Fruit fly (Drosophila melanogaster): ENCODE results near the gene Or33c.

Gene Or33c

dm6 chr2L:11958729-11959128 is 21.0 kb downstream of the Or33c start:
- TF ChIP-seq CG17801 (GFP tag; optimal IDR thresholded peaks at IDR 0.05; ENCODE audit: partially characterized antibody), result no peak

DNA sequence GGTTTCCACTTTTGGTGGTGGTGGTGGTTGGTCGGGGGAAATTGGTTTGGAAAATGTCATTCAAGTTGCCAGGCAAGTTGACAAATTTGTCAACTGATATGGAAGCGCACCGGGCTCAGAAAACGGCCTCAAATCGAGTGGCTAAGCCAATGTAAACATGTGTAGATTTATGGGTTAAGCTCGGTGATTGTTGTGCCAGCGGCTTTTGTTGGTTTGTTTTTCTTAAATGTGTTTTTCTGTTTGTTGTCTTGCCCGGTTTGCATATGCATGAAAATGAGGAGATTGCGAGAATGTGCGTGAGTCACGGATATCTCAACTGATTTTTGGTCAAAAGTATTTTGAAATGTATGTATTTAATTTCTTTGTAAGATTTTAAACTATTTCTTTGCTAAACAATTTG is 23.1 kb downstream of the Or33c start:
- no peak for TF ChIP-seq CG17801 (GFP tag; optimal IDR thresholded peaks at IDR 0.05; ENCODE audit: partially characterized antibody)

- TF ChIP-seq CG17801 (GFP tag; optimal IDR thresholded peaks at IDR 0.05; ENCODE audit: partially characterized antibody), result peak; percentile 74
Measured at dm6 chr2L:11963422-11964322, 25.9 kb downstream of the Or33c start.

- TF ChIP-seq CG17801 (GFP tag; optimal IDR thresholded peaks at IDR 0.05; ENCODE audit: partially characterized antibody), result no peak
Measured at dm6 chr2L:11965610-11966594, 28.1 kb downstream of the Or33c start.

DNA sequence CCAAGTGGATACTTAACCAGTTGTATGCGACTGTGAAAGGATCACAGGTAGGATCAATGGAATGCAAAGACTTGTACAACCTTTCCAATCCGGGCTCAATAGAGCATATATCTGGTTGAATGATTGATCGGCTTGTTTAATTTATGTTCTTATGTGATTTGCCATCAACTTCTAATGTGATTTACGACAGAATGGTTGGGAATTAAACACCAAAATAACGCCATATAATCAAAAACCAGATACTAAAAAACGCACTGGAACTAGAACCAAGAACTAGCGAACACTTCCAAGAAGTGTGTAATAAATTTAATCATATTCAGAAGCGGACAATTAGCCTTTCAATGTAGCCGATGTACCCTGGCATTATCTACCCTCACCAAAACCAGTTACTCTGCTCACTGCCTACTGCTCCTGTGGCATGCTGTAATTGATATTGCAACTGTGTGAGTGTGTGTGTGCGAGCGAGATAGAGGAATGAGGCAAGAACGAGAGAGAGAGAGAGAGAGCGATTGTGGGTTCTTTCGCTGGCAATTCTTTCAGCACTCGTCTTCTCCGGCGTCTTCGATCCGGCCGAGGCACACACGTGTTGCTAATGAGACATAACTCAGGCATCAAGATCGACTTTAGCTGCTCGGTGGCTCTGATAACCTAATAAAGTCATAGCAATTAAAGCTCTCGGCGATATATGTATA is 31.0 kb downstream of the Or33c start:
- no peak for TF ChIP-seq CG17801 (GFP tag; optimal IDR thresholded peaks at IDR 0.05; ENCODE audit: partially characterized antibody)

DNA sequence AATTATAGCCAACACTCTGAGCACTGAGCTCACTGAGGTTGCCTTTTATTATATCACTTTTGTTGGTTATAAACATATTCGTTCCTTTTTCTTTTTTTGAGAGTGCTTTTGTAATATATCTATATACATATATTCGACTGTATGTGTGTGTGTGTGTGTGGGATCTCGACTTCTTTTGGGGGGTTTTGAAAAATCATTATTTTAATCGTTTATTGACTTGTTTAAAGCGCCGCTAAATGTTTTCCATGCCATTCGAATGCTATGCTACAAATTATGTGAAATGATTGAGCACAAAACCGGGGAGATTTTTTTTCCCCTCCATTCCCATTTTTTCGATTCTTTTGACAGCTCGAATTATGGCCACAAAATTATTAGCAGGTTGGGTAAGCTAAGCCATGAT is 31.7 kb downstream of the Or33c start:
- TF ChIP-seq CG17801 (GFP tag; optimal IDR thresholded peaks at IDR 0.05; ENCODE audit: partially characterized antibody), result no peak

DNA sequence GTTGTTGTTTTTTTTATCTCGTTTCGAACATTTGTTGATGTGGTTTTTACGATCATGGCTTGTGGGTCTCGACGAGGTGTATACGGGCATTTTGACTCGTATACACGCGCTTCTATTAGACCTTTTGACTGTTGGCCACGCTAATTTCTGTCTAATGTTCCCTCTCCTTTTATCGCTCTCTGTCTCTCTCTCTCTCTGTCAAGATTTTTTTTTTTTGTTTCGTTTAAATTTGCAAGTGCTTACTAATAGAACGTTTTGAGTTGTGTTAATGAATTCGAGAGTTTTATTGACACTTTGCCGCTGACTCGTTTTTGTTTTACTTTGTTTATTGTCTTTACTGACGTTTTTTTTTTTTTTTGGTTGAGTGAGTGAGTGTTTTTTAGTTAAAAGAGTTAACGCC is 32.6 kb downstream of the Or33c start:
- no peak for TF ChIP-seq CG17801 (GFP tag; optimal IDR thresholded peaks at IDR 0.05; ENCODE audit: partially characterized antibody)

DNA sequence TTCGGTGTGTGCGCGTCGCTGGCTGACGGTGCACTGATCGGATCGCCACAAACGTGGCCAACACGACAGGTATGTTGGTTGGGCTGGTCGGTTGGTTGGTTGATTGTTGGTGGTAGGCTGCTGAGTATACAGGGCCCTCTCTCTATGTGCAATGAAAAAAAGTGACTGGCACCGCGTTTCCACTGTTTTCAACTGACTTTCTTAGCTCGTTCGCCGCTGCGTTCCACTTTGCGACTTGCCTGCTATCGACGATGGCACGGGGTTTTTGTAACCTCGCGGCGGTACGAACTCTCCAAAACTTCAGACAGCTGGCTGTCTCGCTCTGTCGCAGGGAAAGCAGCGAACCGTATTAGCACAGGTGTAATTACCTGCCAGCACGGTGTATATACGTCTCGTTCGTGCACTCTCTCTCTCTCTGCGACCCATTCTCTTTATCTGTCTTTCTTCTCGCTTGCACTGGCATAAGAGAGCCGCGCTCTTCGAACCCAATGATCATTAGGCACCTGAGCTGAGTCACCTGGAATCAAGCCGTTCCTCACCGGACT is 33.2 kb downstream of the Or33c start:
- peak; percentile 36 for TF ChIP-seq CG17801 (GFP tag; optimal IDR thresholded peaks at IDR 0.05; ENCODE audit: partially characterized antibody)

DNA sequence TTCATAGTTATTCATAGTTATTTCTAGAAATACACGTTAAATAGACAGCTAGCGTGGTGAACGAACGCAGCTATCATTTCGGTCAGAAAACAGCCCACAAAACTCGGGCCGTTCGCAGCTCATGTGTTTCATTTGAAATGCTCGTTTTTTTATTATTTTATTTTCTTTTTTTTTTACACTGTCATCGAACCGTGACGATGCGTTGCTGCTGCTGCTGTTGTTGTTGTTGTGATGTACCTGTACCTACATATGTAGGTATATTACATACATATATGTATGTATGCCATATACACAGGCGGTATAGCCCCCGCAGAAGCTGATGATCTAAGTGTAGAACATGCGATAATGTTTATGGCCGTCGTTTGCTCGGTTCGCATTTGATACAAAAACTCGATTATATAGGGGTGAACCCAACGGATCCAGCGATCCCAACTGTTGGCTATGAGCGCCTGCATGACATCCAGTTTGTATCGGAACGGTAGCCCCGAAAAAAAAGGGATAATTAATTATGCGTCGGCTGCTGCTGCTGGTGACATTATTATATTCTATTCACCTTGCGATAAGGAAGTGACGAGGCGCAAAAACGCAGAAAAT is 35.5 kb downstream of the Or33c start:
- TF ChIP-seq CG17801 (GFP tag; optimal IDR thresholded peaks at IDR 0.05; ENCODE audit: partially characterized antibody), result no peak

dm6 chr2L:11976955-11977354 is 39.2 kb downstream of the Or33c start:
- TF ChIP-seq CG17801 (GFP tag; optimal IDR thresholded peaks at IDR 0.05; ENCODE audit: partially characterized antibody), result no peak

dm6 chr2L:11977721-11978120 is 40.0 kb downstream of the Or33c start:
- no peak for TF ChIP-seq CG17801 (GFP tag; optimal IDR thresholded peaks at IDR 0.05; ENCODE audit: partially characterized antibody)

- no peak for TF ChIP-seq CG17801 (GFP tag; optimal IDR thresholded peaks at IDR 0.05; ENCODE audit: partially characterized antibody)
Measured at dm6 chr2L:11980075-11980474, 42.3 kb downstream of the Or33c start.

DNA sequence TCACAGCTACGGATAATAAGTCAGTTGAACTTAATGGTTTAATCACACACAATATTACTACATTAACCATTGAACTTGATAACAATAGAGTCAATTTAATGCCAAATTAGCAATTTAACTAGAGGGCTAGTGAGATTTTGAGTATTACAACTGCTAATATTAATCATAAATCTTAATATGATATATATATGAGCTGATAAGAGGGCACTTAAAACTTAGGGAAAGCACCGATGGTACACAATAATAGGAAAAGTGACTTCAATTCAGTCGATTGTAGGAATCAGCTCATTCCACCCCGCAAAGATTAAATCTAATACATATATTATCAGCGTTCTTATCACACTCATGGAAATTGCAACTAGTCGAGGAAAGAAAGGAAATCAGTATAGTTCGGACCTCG is 43.4 kb downstream of the Or33c start, which contains the start of gene CG16965:
Gene CG16965, plus strand, starts transcription at position 382 of the 400 bp plus-strand sequence.
- TF ChIP-seq CG17801 (GFP tag; optimal IDR thresholded peaks at IDR 0.05; ENCODE audit: partially characterized antibody), result no peak

- TF ChIP-seq CG17801 (GFP tag; optimal IDR thresholded peaks at IDR 0.05; ENCODE audit: partially characterized antibody), result peak; percentile 2
Measured at dm6 chr2L:11987945-11988344, 50.2 kb downstream of the Or33c start, which contains the start of the genes CG6686 and CG34163. CG6686 (minus strand) TSS chr2L:11988039. CG34163 (plus strand) TSS chr2L:11988270.

Data from ovary, adult (tissue).